Worm (Caenorhabditis elegans) whole organism, midembryonic: Measurements from ENCODE around the gene C14B9.8.
A peak's percentile ranks its signal among the peaks of the same experiment; 100 is the strongest.

Source experiments
- T22C8.4 ChIP-seq: fragments of 200-800 bp; sonication (Bioruptor generic); IDR thresholded peaks from 2 replicates; pipeline ENCODE4 v1.3.6; 2022; ENCODE audit warnings: missing genetic modification characterization, missing compliant biosample characterization
- cog-1 ChIP-seq: sonication (generic microtip); optimal IDR thresholded peaks from 2 replicates; lab custom pipeline; 2016; ENCODE audit warnings: missing genetic modification characterization, missing compliant biosample characterization
- flt-1 ChIP-seq: fragments of 200-800 bp; sonication (Bioruptor generic); IDR thresholded peaks from 2 replicates; pipeline ENCODE4 v1.3.6; 2022; ENCODE audit warnings: missing genetic modification characterization, missing compliant biosample characterization
- klf-2 ChIP-seq: fragments of 200-800 bp; sonication (Bioruptor generic); conservative IDR thresholded peaks from 2 replicates; pipeline ENCODE4 v1.3.6; 2022; ENCODE audit warnings: missing genetic modification reagents, missing genetic modification characterization, missing compliant biosample characterization
- med-1 ChIP-seq: sonication (generic microtip); optimal IDR thresholded peaks from 2 replicates; lab custom pipeline; 2017; ENCODE audit warnings: missing genetic modification characterization, mild to moderate bottlenecking, missing compliant biosample characterization, antibody characterized with exemption, missing genetic modification reagents; ENCODE audit not compliant: insufficient read depth
- ref-1 ChIP-seq: fragments of 200-800 bp; sonication (Bioruptor generic); conservative IDR thresholded peaks from 2 replicates; pipeline ENCODE4 v1.3.6; 2022; ENCODE audit warnings: missing genetic modification reagents, missing genetic modification characterization, missing compliant biosample characterization
- tab-1 ChIP-seq: fragments of 200-800 bp; sonication (Bioruptor generic); IDR thresholded peaks from 2 replicates; pipeline ENCODE4 v1.3.6; 2022; ENCODE audit warnings: missing genetic modification characterization, missing compliant biosample characterization
- ztf-23 ChIP-seq: fragments of 200-800 bp; sonication (Bioruptor generic); IDR thresholded peaks from 2 replicates; pipeline ENCODE4 v1.3.6; 2022; ENCODE audit warnings: missing genetic modification reagents, missing genetic modification characterization, missing compliant biosample characterization
- ztf-29 ChIP-seq: fragments of 200-800 bp; sonication (Bioruptor generic); IDR thresholded peaks from 2 replicates; pipeline ENCODE4 v1.3.6; 2022; ENCODE audit warnings: missing genetic modification reagents, missing genetic modification characterization, missing compliant biosample characterization

The C14B9.8 gene

DNA sequence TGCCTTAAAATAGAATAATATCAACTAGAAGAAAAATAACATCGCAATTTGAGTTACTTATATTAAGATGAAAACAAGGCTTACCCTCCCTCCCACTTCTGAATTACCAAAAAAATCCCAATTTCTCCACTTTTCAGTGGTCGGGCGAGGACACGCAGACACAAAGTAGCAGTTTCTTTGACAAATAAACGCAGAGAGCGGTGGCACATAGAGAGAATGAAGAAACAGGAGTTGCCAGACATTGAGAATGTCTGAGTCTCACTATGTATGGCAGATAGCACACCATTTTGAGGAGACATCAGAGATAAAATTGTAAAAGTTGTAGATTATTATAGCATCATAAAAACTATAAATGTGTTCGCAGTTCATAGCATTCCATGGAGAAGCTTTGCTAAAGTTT, 19.2 kb downstream of the C14B9.8 start:
- TF ChIP-seq ztf-29 (peak; percentile 55; the same call in 1 of the 2 replicates), tab-1 (no peak), cog-1 (tag; lab: Kevin White, UChicago) (peak; percentile 23)

DNA sequence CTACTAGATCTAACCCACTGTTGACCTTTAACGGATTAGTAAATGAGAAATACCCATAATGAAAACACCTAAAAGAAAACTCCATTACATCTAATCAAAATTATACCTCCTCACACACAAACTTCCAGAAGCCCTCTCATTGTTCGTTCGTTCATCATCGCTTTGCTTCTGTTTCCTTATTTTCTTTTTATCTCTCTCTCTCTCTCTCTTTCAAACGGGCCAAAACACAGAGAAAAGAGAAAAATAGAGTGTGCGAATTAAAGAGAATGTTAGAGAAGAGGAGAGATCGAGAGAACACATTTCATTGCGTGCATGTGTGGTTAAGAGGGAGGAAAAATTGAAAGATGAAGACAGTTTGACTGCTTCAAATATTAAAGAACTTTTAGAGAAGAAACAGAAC, 20.1 kb downstream of the C14B9.8 start:
- TF ChIP-seq ztf-29 (no peak), klf-2 (GFP tag; lab: Robert Waterston, UW) (no peak), cog-1 (tag; lab: Kevin White, UChicago) (peak; percentile 21), tab-1 (no peak), flt-1 (GFP tag; lab: Robert Waterston, UW) (no peak)

DNA sequence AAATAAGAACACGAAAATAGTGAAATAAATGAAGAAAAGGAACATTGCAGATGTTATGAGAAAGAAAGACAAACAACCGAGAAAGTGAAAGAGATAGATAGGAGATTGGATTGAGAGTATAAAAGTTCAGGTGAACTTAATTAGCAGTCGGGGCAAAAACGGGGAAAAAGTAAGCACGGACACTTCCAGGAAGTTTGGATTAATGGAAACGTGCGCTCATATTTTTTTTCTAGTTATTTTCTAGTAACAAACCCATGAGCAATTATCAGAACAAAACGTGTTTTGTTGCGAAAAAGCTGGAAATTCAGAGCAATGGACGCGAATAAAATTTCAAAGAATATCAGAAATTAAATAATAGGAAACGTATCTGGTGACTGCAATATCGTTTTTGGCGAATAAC, 22.5 kb downstream of the C14B9.8 start:
- TF ChIP-seq ztf-29 = no peak
- TF ChIP-seq flt-1 (GFP tag; lab: Robert Waterston, UW) = no peak
- TF ChIP-seq klf-2 (GFP tag; lab: Robert Waterston, UW) = no peak
- TF ChIP-seq ztf-23 = no peak
- no peak for TF ChIP-seq T22C8.4

DNA sequence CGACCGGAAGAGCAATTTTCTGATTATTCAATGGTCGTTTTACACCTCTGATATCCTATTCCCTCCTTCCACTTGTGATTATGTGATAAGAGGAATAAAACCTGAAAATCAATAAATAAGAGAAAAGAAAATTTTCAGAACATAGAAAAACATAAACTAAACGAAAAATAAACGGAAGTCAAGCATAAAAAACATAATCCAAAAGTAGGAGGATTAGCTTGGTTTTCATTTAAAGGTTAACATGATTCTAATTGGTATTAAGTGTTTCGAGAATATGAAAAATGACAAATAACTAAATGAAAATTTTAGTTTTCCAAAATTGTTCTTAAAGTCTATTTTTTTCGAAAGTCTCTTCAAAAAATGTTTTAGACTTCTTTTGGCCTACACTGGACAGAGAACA, 23.3 kb downstream of the C14B9.8 start, which contains the start of gene gei-8:
Gene gei-8 (minus strand): TSS at position 101 of the 400 bp plus-strand sequence.
- TF ChIP-seq med-1 (GFP tag; lab: Kevin White, UChicago) (no peak), cog-1 (tag; lab: Kevin White, UChicago) (no peak), flt-1 (GFP tag; lab: Robert Waterston, UW) (no peak), tab-1 (no peak), ztf-23 (no peak), ref-1 (GFP tag; lab: Robert Waterston, UW) (no peak), ztf-29 (no peak), klf-2 (GFP tag; lab: Robert Waterston, UW) (no peak), T22C8.4 (no peak)

DNA sequence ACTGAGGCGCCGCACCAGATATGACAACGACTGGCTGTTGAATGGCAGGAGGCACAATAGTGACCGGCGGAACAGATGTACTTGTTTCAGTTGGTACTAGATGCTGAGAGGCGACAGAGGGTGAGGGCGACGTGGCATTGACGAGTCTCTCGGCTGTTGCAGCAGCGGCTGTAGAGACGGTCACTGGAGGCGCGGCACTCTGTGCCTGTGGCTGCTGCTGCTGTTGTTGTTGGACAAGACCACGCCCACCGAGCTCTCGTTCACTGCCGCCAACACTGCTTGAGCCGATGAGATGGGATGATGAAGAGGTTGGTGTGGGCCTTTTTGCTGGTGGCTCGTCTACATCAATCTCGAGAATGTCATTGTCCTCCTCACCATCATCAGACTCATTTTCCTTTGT, 27.3 kb downstream of the C14B9.8 start:
- TF ChIP-seq ref-1 (GFP tag; lab: Robert Waterston, UW) (no peak), cog-1 (tag; lab: Kevin White, UChicago) (no peak), tab-1 (no peak), flt-1 (GFP tag; lab: Robert Waterston, UW) (no peak), ztf-29 (no peak), med-1 (GFP tag; lab: Kevin White, UChicago) (no peak), T22C8.4 (no peak), klf-2 (GFP tag; lab: Robert Waterston, UW) (no peak), ztf-23 (no peak)

DNA sequence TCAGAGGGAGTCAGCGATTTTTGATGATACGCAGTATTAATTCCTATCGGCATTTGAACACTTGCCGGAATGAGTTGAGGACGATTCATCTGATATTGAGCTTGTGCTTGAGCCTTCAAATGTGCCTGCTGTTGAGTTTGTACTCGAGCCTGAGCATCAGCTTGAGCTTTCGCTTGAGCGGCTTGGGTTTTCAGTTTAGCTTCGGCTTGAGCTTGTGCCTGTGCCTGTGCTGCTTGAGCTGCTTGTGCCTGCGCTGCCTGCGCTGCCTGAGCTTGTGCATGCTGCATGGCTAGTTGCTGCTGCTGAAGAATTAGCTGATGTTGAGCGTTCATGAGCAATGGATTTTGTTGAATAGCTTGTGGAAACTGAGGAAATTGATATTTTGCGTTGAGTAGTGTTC, 28.6 kb downstream of the C14B9.8 start:
- no peak for TF ChIP-seq ztf-29
- TF ChIP-seq ref-1 (GFP tag; lab: Robert Waterston, UW) = no peak
- TF ChIP-seq ztf-23 = no peak
- no peak for TF ChIP-seq T22C8.4
- TF ChIP-seq cog-1 (tag; lab: Kevin White, UChicago) = no peak
- no peak for TF ChIP-seq flt-1 (GFP tag; lab: Robert Waterston, UW)
- TF ChIP-seq tab-1 = no peak
- no peak for TF ChIP-seq med-1 (GFP tag; lab: Kevin White, UChicago)
- TF ChIP-seq klf-2 (GFP tag; lab: Robert Waterston, UW) = no peak

DNA sequence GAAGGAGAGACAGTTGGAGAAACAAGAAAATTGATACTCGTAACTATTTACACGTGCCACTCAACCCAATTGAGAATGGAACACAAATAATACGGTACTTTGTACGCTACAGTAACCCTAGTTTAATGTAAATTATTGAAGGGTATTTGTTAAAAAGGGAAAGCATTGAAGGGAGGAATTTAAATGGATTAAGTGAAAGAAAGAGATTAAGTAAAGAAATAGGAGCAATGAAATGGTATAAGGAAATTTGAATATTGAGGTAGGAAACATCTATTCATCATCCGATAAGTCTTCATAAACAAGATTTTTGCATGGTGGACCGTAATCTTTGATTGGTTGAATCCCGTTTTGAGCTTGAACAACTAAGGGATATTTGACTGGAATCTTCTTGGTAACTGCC, 33.1 kb downstream of the C14B9.8 start:
- TF ChIP-seq flt-1 (GFP tag; lab: Robert Waterston, UW) = no peak
- no peak for TF ChIP-seq tab-1
- no peak for TF ChIP-seq med-1 (GFP tag; lab: Kevin White, UChicago)
- TF ChIP-seq cog-1 (tag; lab: Kevin White, UChicago) = no peak
- TF ChIP-seq ztf-29 = no peak
- TF ChIP-seq T22C8.4 = no peak
- TF ChIP-seq ztf-23 = no peak
- TF ChIP-seq ref-1 (GFP tag; lab: Robert Waterston, UW) = no peak
- TF ChIP-seq klf-2 (GFP tag; lab: Robert Waterston, UW) = no peak

DNA sequence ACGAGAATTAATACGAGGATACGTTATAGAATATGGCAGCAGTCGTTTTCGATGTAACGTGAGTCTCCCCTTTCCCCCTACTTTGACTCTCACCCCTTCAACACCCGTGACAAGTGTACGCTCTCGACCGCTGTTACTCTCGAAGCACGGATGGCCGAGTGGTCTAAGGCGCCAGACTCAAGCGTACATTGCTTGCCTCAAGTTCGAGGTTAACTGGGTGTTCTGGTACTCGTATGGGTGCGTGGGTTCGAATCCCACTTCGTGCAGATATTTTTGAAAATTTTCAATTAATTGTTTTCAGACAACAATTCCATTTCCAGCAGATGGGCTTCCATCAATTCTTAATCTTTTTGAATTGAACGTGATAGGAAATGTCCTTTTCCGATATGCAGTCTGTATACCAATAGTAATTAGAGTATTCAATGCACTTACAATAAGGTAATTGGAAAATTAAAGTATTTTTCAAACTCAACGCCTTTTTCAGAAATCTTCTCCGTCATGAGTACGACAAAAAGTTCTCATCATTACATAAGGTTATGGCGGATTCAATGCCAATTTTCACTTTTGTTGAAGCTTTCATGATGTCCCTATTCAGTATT, 34.9 kb downstream of the C14B9.8 start:
- TF ChIP-seq flt-1 (GFP tag; lab: Robert Waterston, UW) (peak; percentile 94), cog-1 (tag; lab: Kevin White, UChicago) (peak; percentile 86), tab-1 (peak; percentile 89), T22C8.4 (peak; percentile 83), med-1 (GFP tag; lab: Kevin White, UChicago) (peak; percentile 44), ztf-23 (peak; percentile 91), ref-1 (GFP tag; lab: Robert Waterston, UW) (peak; percentile 83), ztf-29 (peak; percentile 77), klf-2 (GFP tag; lab: Robert Waterston, UW) (peak; percentile 75; the same call in 1 of the 2 replicates)

DNA sequence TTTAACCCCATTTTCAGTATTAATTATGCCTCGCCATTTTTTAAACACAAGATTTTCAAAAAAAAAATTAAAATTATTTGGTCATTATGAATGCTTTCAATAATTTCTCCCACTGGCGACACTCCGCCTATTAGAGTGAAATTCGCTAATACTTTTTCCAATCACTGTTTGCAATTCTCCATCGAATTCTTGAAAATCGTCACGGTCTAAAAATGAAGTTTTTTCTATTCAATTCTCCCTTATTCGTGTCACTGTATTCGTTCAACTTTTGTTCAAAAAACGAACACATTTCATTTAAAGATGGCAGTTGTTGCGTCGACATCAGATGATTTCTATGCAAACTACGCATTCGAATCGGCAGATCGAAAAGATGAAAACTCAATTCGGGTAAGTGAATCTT, 35.9 kb downstream of the C14B9.8 start, which contains the start of gene C14B9.3:
Gene C14B9.3 (plus strand): TSS at position 301 of the 400 bp plus-strand sequence.
- TF ChIP-seq flt-1 (GFP tag; lab: Robert Waterston, UW) (no peak), tab-1 (no peak), klf-2 (GFP tag; lab: Robert Waterston, UW) (no peak), cog-1 (tag; lab: Kevin White, UChicago) (no peak), T22C8.4 (no peak), ref-1 (GFP tag; lab: Robert Waterston, UW) (no peak), ztf-29 (no peak), med-1 (GFP tag; lab: Kevin White, UChicago) (no peak), ztf-23 (no peak)

DNA sequence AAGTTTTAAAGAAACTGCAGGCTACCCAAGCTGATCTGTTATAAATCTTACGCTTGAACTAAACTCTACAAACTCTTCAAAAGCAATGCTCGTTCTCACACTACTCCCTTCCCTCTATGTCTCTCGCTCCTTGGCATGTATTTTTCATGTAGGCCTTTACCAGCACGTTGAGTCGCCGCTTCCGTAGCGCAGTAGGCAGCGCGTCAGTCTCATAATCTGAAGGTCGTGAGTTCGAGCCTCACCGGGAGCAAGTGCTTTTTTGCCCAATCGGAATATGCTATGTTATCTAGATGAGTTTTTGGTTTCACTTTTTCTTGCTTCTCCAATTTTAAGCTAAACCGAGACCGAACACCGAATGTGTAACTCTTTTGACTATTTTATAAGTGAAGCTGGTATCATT, 38.0 kb downstream of the C14B9.8 start:
- TF ChIP-seq tab-1 = peak; percentile 89
- peak; percentile 86 for TF ChIP-seq ztf-29
- peak; percentile 45 for TF ChIP-seq cog-1 (tag; lab: Kevin White, UChicago)
- TF ChIP-seq T22C8.4 = peak; percentile 83
- TF ChIP-seq klf-2 (GFP tag; lab: Robert Waterston, UW) = peak; percentile 78
- peak; percentile 73 for TF ChIP-seq ref-1 (GFP tag; lab: Robert Waterston, UW)
- TF ChIP-seq ztf-23 = peak; percentile 89
- TF ChIP-seq flt-1 (GFP tag; lab: Robert Waterston, UW) = peak; percentile 92
- TF ChIP-seq med-1 (GFP tag; lab: Kevin White, UChicago) = peak; percentile 37
